Fruit fly (Drosophila melanogaster): Measurements from ENCODE around the gene CG31517.

- TF ChIP-seq Dll (optimal IDR thresholded peaks at IDR 0.05) = no peak
- TF ChIP-seq CG8478 (optimal IDR thresholded peaks at IDR 0.05) = no peak
- no peak for TF ChIP-seq EcR (GFP tag; optimal IDR thresholded peaks at IDR 0.05)
- no peak for TF ChIP-seq psq (optimal IDR thresholded peaks at IDR 0.05)
- no peak for TF ChIP-seq usp (GFP tag; optimal IDR thresholded peaks at IDR 0.05)
- TF ChIP-seq pan (optimal IDR thresholded peaks at IDR 0.05) = no peak
Measured at dm6 chr3R:13990109-13990508, 41.9 kb downstream of the CG31517 start.
